Fruit fly (Drosophila melanogaster) whole organism, prepupa: Measurements from ENCODE around the gene CG44158.

Experiments
- CG3032 ChIP-seq: fragments of 200-800 bp; optimal IDR thresholded peaks from 2 replicates; lab custom pipeline; 2019; ENCODE audit warnings: missing biosample characterization, mild to moderate bottlenecking, missing genetic modification characterization, moderate library complexity
- Eip78C ChIP-seq: fragments of 200-800 bp; sonication (Bioruptor generic); peaks from one replicate; lab custom pipeline; 2016; ENCODE audit warnings: missing biosample characterization, missing genetic modification characterization
- Eip93F ChIP-seq: fragments of 200-800 bp; sonication (Bioruptor generic); optimal IDR thresholded peaks from 2 replicates; lab custom pipeline; 2016; ENCODE audit warnings: missing biosample characterization, mild to moderate bottlenecking, missing genetic modification characterization

DNA sequence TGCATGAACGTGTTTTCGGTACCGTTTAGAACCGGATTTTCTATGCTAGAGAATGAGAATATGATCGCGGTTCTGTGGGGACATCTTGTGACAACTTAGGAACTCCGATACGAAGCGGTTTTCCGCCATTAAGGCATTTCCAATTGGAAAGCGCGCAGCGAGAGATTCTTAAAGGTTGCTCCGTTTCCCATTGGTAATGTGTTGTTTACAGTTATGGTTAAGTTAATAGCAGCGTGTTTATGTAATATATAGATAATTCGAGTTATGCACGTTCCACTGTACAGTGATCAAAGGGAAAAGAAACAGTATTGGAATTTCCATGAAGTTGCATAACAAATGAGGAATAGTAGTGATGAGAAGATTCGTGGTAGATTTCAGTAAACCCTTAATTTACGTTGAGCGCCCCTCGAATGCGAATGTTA lies 39.6 kb upstream of the CG44158 start:
- TF ChIP-seq Eip93F (GFP tag; lab: Kevin White, UChicago) (no peak), Eip78C (GFP tag; lab: Kevin White, UChicago) (peak; percentile 89), CG3032 (tag; lab: Kevin White, UChicago) (peak; percentile 28)
